Worm (Caenorhabditis elegans) whole organism, mixed stage, embryonic: Measurements from ENCODE around the gene M199.135.

Source experiments
- M03D4.4 ChIP-seq: sonication (generic microtip); optimal IDR thresholded peaks from 2 replicates; lab custom pipeline; 2017; ENCODE audit warnings: mild to moderate bottlenecking, missing genetic modification characterization, missing compliant biosample characterization
- bed-3 ChIP-seq: fragments of 200-800 bp; sonication (Bioruptor generic); optimal IDR thresholded peaks from 3 replicates; lab custom pipeline; 2018; ENCODE audit warnings: mild to moderate bottlenecking, missing genetic modification characterization, moderate library complexity, missing compliant biosample characterization
- blmp-1 ChIP-seq: fragments of 150-350 bp; optimal IDR thresholded peaks from 2 replicates; lab custom pipeline; 2014; ENCODE audit warnings: missing biosample characterization, missing genetic modification characterization
- ceh-39 ChIP-seq: fragments of 150-350 bp; optimal IDR thresholded peaks from 2 replicates; lab custom pipeline; 2014; ENCODE audit warnings: missing biosample characterization, missing genetic modification characterization
- ceh-43 ChIP-seq: fragments of 200-800 bp; sonication (Bioruptor generic); optimal IDR thresholded peaks from 2 replicates; lab custom pipeline; 2018; ENCODE audit warnings: mild to moderate bottlenecking, missing genetic modification characterization, moderate library complexity, missing compliant biosample characterization
- ceh-83 ChIP-seq: fragments of 200-800 bp; sonication (Bioruptor generic); optimal IDR thresholded peaks from 2 replicates; lab custom pipeline; 2018; ENCODE audit warnings: mild to moderate bottlenecking, missing genetic modification characterization, missing compliant biosample characterization
- ces-1 ChIP-seq: fragments of 150-350 bp; optimal IDR thresholded peaks from 2 replicates; lab custom pipeline; 2014; ENCODE audit warnings: missing biosample characterization, missing genetic modification reagents, missing genetic modification characterization
- cnd-1 ChIP-seq: fragments of 200-800 bp; sonication (Bioruptor generic); optimal IDR thresholded peaks from 2 replicates; lab custom pipeline; 2018; ENCODE audit warnings: mild to moderate bottlenecking, missing genetic modification characterization, missing compliant biosample characterization
- drap-1 ChIP-seq: fragments of 200-800 bp; sonication (Bioruptor generic); optimal IDR thresholded peaks from 3 replicates; lab custom pipeline; 2018; ENCODE audit warnings: mild to moderate bottlenecking, missing genetic modification characterization, missing compliant biosample characterization
- elt-3 ChIP-seq: fragments of 150-350 bp; optimal IDR thresholded peaks from 2 replicates; lab custom pipeline; 2014; ENCODE audit warnings: missing biosample characterization, missing genetic modification characterization
- flh-1 ChIP-seq: fragments of 200-800 bp; sonication (Bioruptor generic); optimal IDR thresholded peaks from 2 replicates; lab custom pipeline; 2018; ENCODE audit warnings: mild to moderate bottlenecking, missing genetic modification characterization, moderate library complexity, missing compliant biosample characterization
- hlh-1 ChIP-seq: fragments of 150-350 bp; optimal IDR thresholded peaks from 2 replicates; lab custom pipeline; 2014; ENCODE audit warnings: missing biosample characterization, missing genetic modification reagents, missing genetic modification characterization
- lin-13 ChIP-seq: fragments of 150-350 bp; optimal IDR thresholded peaks from 2 replicates; lab custom pipeline; 2014; ENCODE audit warnings: missing biosample characterization, missing genetic modification characterization
- lin-32 ChIP-seq: fragments of 200-800 bp; sonication (Bioruptor generic); optimal IDR thresholded peaks from 2 replicates; lab custom pipeline; 2018; ENCODE audit warnings: mild to moderate bottlenecking, missing genetic modification characterization, missing compliant biosample characterization
- mep-1 ChIP-seq: fragments of 150-350 bp; optimal IDR thresholded peaks from 2 replicates; lab custom pipeline; 2017; ENCODE audit warnings: missing biosample characterization, missing genetic modification reagents, missing genetic modification characterization, inconsistent platforms
- mls-2 ChIP-seq: sonication (generic microtip); optimal IDR thresholded peaks from 2 replicates; lab custom pipeline; 2016; ENCODE audit warnings: mild to moderate bottlenecking, missing genetic modification characterization, moderate library complexity, missing compliant biosample characterization
- nhr-12 ChIP-seq: fragments of 150-350 bp; optimal IDR thresholded peaks from 2 replicates; lab custom pipeline; 2014; ENCODE audit warnings: missing biosample characterization, missing genetic modification characterization
- nhr-2 ChIP-seq: fragments of 150-350 bp; optimal IDR thresholded peaks from 2 replicates; lab custom pipeline; 2014; ENCODE audit warnings: missing biosample characterization, missing genetic modification characterization
- nhr-237 ChIP-seq: fragments of 150-350 bp; optimal IDR thresholded peaks from 2 replicates; lab custom pipeline; 2014; ENCODE audit warnings: missing biosample characterization, missing genetic modification characterization
- nhr-28 ChIP-seq: fragments of 150-350 bp; optimal IDR thresholded peaks from 2 replicates; lab custom pipeline; 2014; ENCODE audit warnings: missing biosample characterization, missing genetic modification characterization
- nhr-76 ChIP-seq: sonication (generic microtip); optimal IDR thresholded peaks from 2 replicates; lab custom pipeline; 2017; ENCODE audit warnings: missing biosample characterization, missing genetic modification characterization
- pha-4 ChIP-seq: fragments of 150-350 bp; optimal IDR thresholded peaks from 2 replicates; lab custom pipeline; 2018; ENCODE audit warnings: missing biosample characterization, missing genetic modification reagents, missing genetic modification characterization
- sem-2 ChIP-seq: fragments of 200-800 bp; sonication (Bioruptor generic); optimal IDR thresholded peaks from 2 replicates; lab custom pipeline; 2018; ENCODE audit warnings: mild to moderate bottlenecking, missing genetic modification characterization, missing compliant biosample characterization
- snpc-4 ChIP-seq: fragments of 150-350 bp; optimal IDR thresholded peaks from 2 replicates; lab custom pipeline; 2014; ENCODE audit warnings: missing biosample characterization, missing genetic modification characterization
- sptf-1 ChIP-seq: sonication (generic microtip); optimal IDR thresholded peaks from 2 replicates; lab custom pipeline; 2017; ENCODE audit warnings: mild to moderate bottlenecking, missing genetic modification characterization, moderate library complexity, missing compliant biosample characterization
- tbx-8 ChIP-seq: fragments of 200-800 bp; sonication (Bioruptor generic); optimal IDR thresholded peaks from 2 replicates; lab custom pipeline; 2018; ENCODE audit warnings: mild to moderate bottlenecking, missing genetic modification characterization, moderate library complexity, missing compliant biosample characterization
- unc-120 ChIP-seq: sonication (generic microtip); optimal IDR thresholded peaks from 2 replicates; lab custom pipeline; 2017; ENCODE audit warnings: missing genetic modification characterization, missing compliant biosample characterization; ENCODE audit not compliant: poor library complexity, severe bottlenecking
- unc-39 ChIP-seq: fragments of 150-350 bp; optimal IDR thresholded peaks from 2 replicates; lab custom pipeline; 2014; ENCODE audit warnings: missing biosample characterization, missing genetic modification characterization
- zip-8 ChIP-seq: fragments of 150-350 bp; optimal IDR thresholded peaks from 2 replicates; lab custom pipeline; 2014; ENCODE audit warnings: missing biosample characterization, missing genetic modification characterization
- ztf-11 ChIP-seq: fragments of 150-350 bp; optimal IDR thresholded peaks from 2 replicates; lab custom pipeline; 2014; ENCODE audit warnings: missing biosample characterization, missing genetic modification characterization

M199.135 gene

DNA sequence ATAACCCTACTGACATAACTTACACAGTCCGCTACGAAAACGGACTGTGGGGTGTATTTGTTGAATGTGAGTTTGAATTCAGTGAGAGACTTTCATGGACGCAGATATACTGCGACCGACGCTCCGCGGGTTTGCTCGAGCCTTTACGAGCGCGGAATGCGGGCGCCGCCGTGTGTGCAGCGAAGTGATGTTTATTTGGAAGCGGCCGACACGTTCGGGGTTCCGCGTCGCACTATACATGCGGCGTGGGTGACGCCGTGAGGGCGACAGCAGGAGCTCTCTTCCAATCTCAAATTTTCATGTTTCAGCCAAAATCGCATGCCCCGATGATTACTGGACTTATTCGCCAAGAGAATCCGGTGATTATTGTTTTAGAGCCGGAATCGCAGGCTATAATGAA is 4.8 kb downstream of the M199.135 start:
- TF ChIP-seq nhr-28 (tag; lab: Kevin White, UChicago) (no peak), sptf-1 (tag; lab: Kevin White, UChicago) (no peak), pha-4 (no peak), ceh-39 (tag; lab: Kevin White, UChicago) (no peak), zip-8 (no peak), nhr-12 (tag; lab: Kevin White, UChicago) (no peak), mls-2 (tag; lab: Kevin White, UChicago) (no peak), ztf-11 (tag; lab: Kevin White, UChicago) (no peak), cnd-1 (tag; lab: Kevin White, UChicago) (no peak), bed-3 (no peak), flh-1 (GFP tag; lab: Kevin White, UChicago) (no peak), drap-1 (GFP tag; lab: Kevin White, UChicago) (no peak), blmp-1 (no peak), ceh-43 (GFP tag; lab: Kevin White, UChicago) (no peak), lin-13 (tag; lab: Kevin White, UChicago) (no peak), tbx-8 (GFP tag; lab: Kevin White, UChicago) (no peak)

- TF ChIP-seq zip-8 (no peak), snpc-4 (no peak), bed-3 (no peak), nhr-237 (tag; lab: Kevin White, UChicago) (no peak), mls-2 (tag; lab: Kevin White, UChicago) (no peak), sem-2 (GFP tag; lab: Kevin White, UChicago) (no peak)
Observed at ce11 chrIV:15120746-15121145, 6.3 kb downstream of the M199.135 start, which contains the start of gene clec-189. clec-189 (plus strand) TSS chrIV:15120837.

- no peak for TF ChIP-seq mep-1
- no peak for TF ChIP-seq hlh-1 (tag; lab: Kevin White, UChicago)
- TF ChIP-seq sem-2 (GFP tag; lab: Kevin White, UChicago) = no peak
- no peak for TF ChIP-seq drap-1 (GFP tag; lab: Kevin White, UChicago)
- TF ChIP-seq ceh-43 (GFP tag; lab: Kevin White, UChicago) = no peak
- TF ChIP-seq nhr-76 (tag; lab: Kevin White, UChicago) = no peak
- no peak for TF ChIP-seq flh-1 (GFP tag; lab: Kevin White, UChicago)
- TF ChIP-seq nhr-2 (tag; lab: Kevin White, UChicago) = no peak
- TF ChIP-seq snpc-4 = no peak
- TF ChIP-seq unc-39 (tag; lab: Kevin White, UChicago) = no peak
- TF ChIP-seq M03D4.4 (tag; lab: Kevin White, UChicago) = no peak
- TF ChIP-seq unc-120 (tag; lab: Kevin White, UChicago) = no peak
- no peak for TF ChIP-seq pha-4
- TF ChIP-seq bed-3 = no peak
- TF ChIP-seq mls-2 (tag; lab: Kevin White, UChicago) = no peak
- TF ChIP-seq lin-32 (GFP tag; lab: Kevin White, UChicago) = no peak
- TF ChIP-seq elt-3 (tag; lab: Kevin White, UChicago) = no peak
- no peak for TF ChIP-seq sptf-1 (tag; lab: Kevin White, UChicago)
Observed at ce11 chrIV:15122882-15123281, 8.5 kb downstream of the M199.135 start, which contains the start of gene M199.7. M199.7 (plus strand) TSS chrIV:15123182.

- TF ChIP-seq ces-1 (GFP tag; lab: Kevin White, UChicago) (no peak), tbx-8 (GFP tag; lab: Kevin White, UChicago) (no peak), bed-3 (no peak), flh-1 (GFP tag; lab: Kevin White, UChicago) (no peak), hlh-1 (tag; lab: Kevin White, UChicago) (no peak), nhr-28 (tag; lab: Kevin White, UChicago) (no peak), lin-13 (tag; lab: Kevin White, UChicago) (no peak), sptf-1 (tag; lab: Kevin White, UChicago) (no peak), ceh-39 (tag; lab: Kevin White, UChicago) (no peak)
Observed at ce11 chrIV:15126021-15126420, 11.6 kb downstream of the M199.135 start, which contains the start of gene clec-190. clec-190 (minus strand) TSS chrIV:15126121.

DNA sequence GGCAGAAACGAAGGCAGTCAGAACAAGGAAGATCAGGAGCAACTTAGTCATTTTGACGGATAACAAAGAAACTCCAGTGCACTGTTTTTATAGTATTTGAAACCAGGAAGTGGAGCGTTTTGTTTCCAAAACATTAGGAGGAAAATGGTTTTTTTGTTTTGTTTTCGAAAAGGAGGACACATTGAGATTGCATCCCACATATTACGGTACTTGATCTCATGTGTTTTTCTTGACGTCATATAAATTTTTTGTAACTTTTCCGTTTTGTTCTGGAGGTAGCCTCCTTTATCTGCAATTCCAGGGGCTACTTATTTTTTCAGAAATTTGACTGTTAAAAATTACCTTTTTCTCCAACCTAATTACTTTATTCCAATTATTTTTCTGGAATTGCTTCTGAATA is 13.3 kb downstream of the M199.135 start, which contains the start of gene M199.9:
M199.9 (minus strand) TSS at position 101 of the 400 bp plus-strand sequence.
- TF ChIP-seq drap-1 (GFP tag; lab: Kevin White, UChicago) = no peak
- TF ChIP-seq unc-120 (tag; lab: Kevin White, UChicago) = no peak
- no peak for TF ChIP-seq snpc-4
- no peak for TF ChIP-seq nhr-12 (tag; lab: Kevin White, UChicago)
- TF ChIP-seq nhr-76 (tag; lab: Kevin White, UChicago) = no peak
- TF ChIP-seq ceh-43 (GFP tag; lab: Kevin White, UChicago) = no peak
- no peak for TF ChIP-seq flh-1 (GFP tag; lab: Kevin White, UChicago)
- TF ChIP-seq zip-8 = no peak
- no peak for TF ChIP-seq lin-32 (GFP tag; lab: Kevin White, UChicago)
- no peak for TF ChIP-seq nhr-237 (tag; lab: Kevin White, UChicago)
- no peak for TF ChIP-seq ceh-39 (tag; lab: Kevin White, UChicago)
- no peak for TF ChIP-seq ceh-83 (GFP tag; lab: Kevin White, UChicago)
- TF ChIP-seq mep-1 = no peak
- TF ChIP-seq unc-39 (tag; lab: Kevin White, UChicago) = no peak
- no peak for TF ChIP-seq nhr-2 (tag; lab: Kevin White, UChicago)
- TF ChIP-seq mls-2 (tag; lab: Kevin White, UChicago) = no peak
